Worm (Caenorhabditis elegans) whole organism, L2 larva: ENCODE results near the gene clec-2.

ENCODE experiments used
- R02D3.7 ChIP-seq: fragments of 150-350 bp; optimal IDR thresholded peaks from 2 replicates; lab custom pipeline; 2014; ENCODE audit warnings: missing biosample characterization, missing genetic modification characterization
- aly-2 ChIP-seq: fragments of 150-350 bp; optimal IDR thresholded peaks from 2 replicates; lab custom pipeline; 2014; ENCODE audit warnings: missing biosample characterization, missing genetic modification characterization
- ama-1 ChIP-seq: fragments of 150-350 bp; optimal IDR thresholded peaks from 2 replicates; lab custom pipeline; 2018; ENCODE audit warnings: inconsistent platforms
- fos-1 ChIP-seq: fragments of 150-350 bp; optimal IDR thresholded peaks from 2 replicates; lab custom pipeline; 2014; ENCODE audit warnings: missing biosample characterization, missing genetic modification characterization
- lin-39 ChIP-seq: fragments of 150-350 bp; optimal IDR thresholded peaks from 2 replicates; lab custom pipeline; 2014; ENCODE audit warnings: missing biosample characterization, missing genetic modification reagents, missing genetic modification characterization
- mdl-1 ChIP-seq, 2 experiments: fragments of 150-350 bp in 1 of 2; sonication (generic microtip) in 1 of 2; optimal IDR thresholded peaks; 2 replicates each; lab custom pipeline; 2017; ENCODE audit warnings: missing biosample characterization in 2 of 2, missing genetic modification characterization in 2 of 2
- nhr-11 ChIP-seq: fragments of 150-350 bp; optimal IDR thresholded peaks from 2 replicates; lab custom pipeline; 2014; ENCODE audit warnings: missing biosample characterization, missing genetic modification characterization
- nhr-12 ChIP-seq: fragments of 150-350 bp; optimal IDR thresholded peaks from 2 replicates; lab custom pipeline; 2014; ENCODE audit warnings: missing biosample characterization, missing genetic modification characterization
- nhr-237 ChIP-seq: fragments of 150-350 bp; optimal IDR thresholded peaks from 2 replicates; lab custom pipeline; 2014; ENCODE audit warnings: missing biosample characterization, missing genetic modification characterization
- sma-9 ChIP-seq, 2 experiments: fragments of 150-350 bp in 1 of 2; sonication (generic microtip) in 1 of 2; optimal IDR thresholded peaks; 2 replicates each; lab custom pipeline; 2014 to 2016; ENCODE audit warnings: missing genetic modification characterization in 2 of 2, mild to moderate bottlenecking in 1 of 2, missing biosample characterization in 1 of 2, missing compliant biosample characterization in 1 of 2, missing genetic modification reagents in 1 of 2, moderate library complexity in 1 of 2
- unc-55 ChIP-seq: fragments of 150-350 bp; sonication (generic microtip); optimal IDR thresholded peaks from 3 replicates; lab custom pipeline; 2014; ENCODE audit warnings: missing biosample characterization, missing genetic modification reagents, missing genetic modification characterization
- unc-62 ChIP-seq: fragments of 150-350 bp; optimal IDR thresholded peaks from 2 replicates; lab custom pipeline; 2014; ENCODE audit warnings: missing biosample characterization, missing genetic modification reagents, missing genetic modification characterization
- zag-1 ChIP-seq: fragments of 150-350 bp; optimal IDR thresholded peaks from 2 replicates; lab custom pipeline; 2014; ENCODE audit warnings: missing biosample characterization, missing genetic modification characterization

ce11 chrII:3048989-3049388, 25.8 kb upstream of the clec-2 start:
- no peak for TF ChIP-seq unc-62 (GFP tag; lab: Kevin White, UChicago)
- no peak for TF ChIP-seq R02D3.7 (tag; lab: Kevin White, UChicago)
- TF ChIP-seq sma-9 (GFP tag; optimal IDR thresholded peaks at IDR 0.05; lab: Kevin White, UChicago) = no peak
- TF ChIP-seq sma-9 (tag; optimal IDR thresholded peaks at IDR 0.05; lab: Kevin White, UChicago) = no peak
- no peak for TF ChIP-seq unc-55 (GFP tag; lab: Kevin White, UChicago)
- TF ChIP-seq nhr-237 (tag; lab: Kevin White, UChicago) = no peak
- no peak for TF ChIP-seq lin-39 (tag; lab: Kevin White, UChicago)
- no peak for TF ChIP-seq fos-1 (tag; lab: Kevin White, UChicago)
- no peak for TF ChIP-seq nhr-11 (tag; lab: Kevin White, UChicago)
- TF ChIP-seq nhr-12 = no peak
- TF ChIP-seq mdl-1 (tag; optimal IDR thresholded peaks at IDR 0.05; lab: Kevin White, UChicago) = no peak
- no peak for TF ChIP-seq ama-1 (lab: Kevin White, UChicago)
- TF ChIP-seq aly-2 (tag; lab: Kevin White, UChicago) = no peak
- TF ChIP-seq zag-1 = no peak
